Fruit fly (Drosophila melanogaster) whole organism, embryonic: ENCODE measurements around the gene CG31710.

ENCODE experiments used
- CG33213 ChIP-seq: fragments of 200-800 bp; sonication (Bioruptor generic); optimal IDR thresholded peaks from 3 replicates; lab custom pipeline; 2016; ENCODE audit warnings: missing biosample characterization, missing genetic modification characterization
- CG7372 ChIP-seq: fragments of 200-800 bp; sonication (Bioruptor generic); IDR thresholded peaks from 2 replicates; pipeline ENCODE4 v1.3.6; 2022; ENCODE audit warnings: missing biosample characterization, missing genetic modification characterization
- Dll ChIP-seq: fragments of 200-800 bp; sonication (Bioruptor generic); IDR thresholded peaks from 4 replicates; pipeline ENCODE4 v1.3.6; 2022; ENCODE audit warnings: missing biosample characterization, missing genetic modification characterization; ENCODE audit not compliant: partially characterized antibody
- dm ChIP-seq: fragments of 200-800 bp; sonication (Bioruptor generic); optimal IDR thresholded peaks from 3 replicates; lab custom pipeline; 2016; ENCODE audit warnings: missing biosample characterization, missing genetic modification characterization
- wek ChIP-seq: fragments of 200-800 bp; sonication (Bioruptor generic); optimal IDR thresholded peaks from 3 replicates; lab custom pipeline; 2018; ENCODE audit warnings: missing biosample characterization, mild to moderate bottlenecking, missing genetic modification characterization, moderate library complexity

- TF ChIP-seq CG7372 (GFP tag; lab: Robert Waterston, UW) (no peak), wek (no peak), dm (no peak), Dll (GFP tag; lab: Robert Waterston, UW) (no peak), CG33213 (GFP tag; lab: Kevin White, UChicago) (no peak)
Measured at dm6 chr2L:9734134-9734533, 28.4 kb upstream of the CG31710 start.
